Worm (Caenorhabditis elegans) whole organism, L1 larva: ENCODE measurements around the gene cyp-33C3.
A peak's percentile ranks its signal among the peaks of the same experiment; 100 is the strongest.

ENCODE experiments used
- C04F5.9 ChIP-seq: sonication (generic microtip); optimal IDR thresholded peaks from 2 replicates; lab custom pipeline; 2016; ENCODE audit warnings: missing genetic modification characterization, missing compliant biosample characterization
- C16A3.4 ChIP-seq: fragments of 150-350 bp; optimal IDR thresholded peaks from 2 replicates; lab custom pipeline; 2014; ENCODE audit warnings: missing biosample characterization, missing genetic modification characterization
- C34B4.2 ChIP-seq: sonication (generic microtip); optimal IDR thresholded peaks from 2 replicates; lab custom pipeline; 2017; ENCODE audit warnings: mild to moderate bottlenecking, missing genetic modification characterization, missing compliant biosample characterization
- F16B12.6 ChIP-seq: fragments of 150-350 bp; optimal IDR thresholded peaks from 2 replicates; lab custom pipeline; 2014; ENCODE audit warnings: missing biosample characterization, missing genetic modification characterization
- aha-1 ChIP-seq: fragments of 150-350 bp; optimal IDR thresholded peaks from 2 replicates; lab custom pipeline; 2014; ENCODE audit warnings: missing biosample characterization, missing genetic modification characterization
- aly-2 ChIP-seq: fragments of 150-350 bp; optimal IDR thresholded peaks from 2 replicates; lab custom pipeline; 2014; ENCODE audit warnings: missing biosample characterization, missing genetic modification characterization
- ceh-63 ChIP-seq: fragments of 200-800 bp; sonication (Bioruptor generic); optimal IDR thresholded peaks from 2 replicates; lab custom pipeline; 2018; ENCODE audit warnings: mild to moderate bottlenecking, missing genetic modification characterization, missing compliant biosample characterization
- ceh-90 ChIP-seq: sonication (generic microtip); optimal IDR thresholded peaks from 2 replicates; lab custom pipeline; 2016; ENCODE audit warnings: missing genetic modification characterization, missing compliant biosample characterization
- ces-1 ChIP-seq: fragments of 150-350 bp; optimal IDR thresholded peaks from 2 replicates; lab custom pipeline; 2014; ENCODE audit warnings: missing biosample characterization, missing genetic modification reagents, missing genetic modification characterization
- efl-1 ChIP-seq, 4 experiments: fragments of 150-350 bp; optimal IDR thresholded peaks in 3 of 4; peaks in 1 of 4; 1 replicate in 1 of 4; 2 replicates in 3 of 4; lab custom pipeline; 2014; ENCODE audit warnings: missing biosample characterization in 2 of 4, missing genetic modification characterization in 2 of 4, missing genetic modification reagents in 2 of 4
- efl-3 ChIP-seq: fragments of 200-800 bp; sonication (Bioruptor generic); optimal IDR thresholded peaks from 2 replicates; lab custom pipeline; 2018; ENCODE audit warnings: mild to moderate bottlenecking, missing genetic modification characterization, missing compliant biosample characterization
- ets-5 ChIP-seq: fragments of 200-800 bp; sonication (Bioruptor generic); IDR thresholded peaks from 2 replicates; pipeline ENCODE4 v1.3.6; 2022; ENCODE audit warnings: missing genetic modification characterization, missing compliant biosample characterization
- fkh-10 ChIP-seq: sonication (generic microtip); optimal IDR thresholded peaks from 2 replicates; lab custom pipeline; 2017; ENCODE audit warnings: missing biosample characterization, missing genetic modification reagents, missing genetic modification characterization
- fkh-4 ChIP-seq: sonication (generic microtip); optimal IDR thresholded peaks from 2 replicates; lab custom pipeline; 2016; ENCODE audit warnings: missing compliant biosample characterization, missing genetic modification characterization, borderline replicate concordance
- fkh-8 ChIP-seq: sonication (generic microtip); optimal IDR thresholded peaks from 2 replicates; lab custom pipeline; 2016; ENCODE audit warnings: mild to moderate bottlenecking, missing genetic modification characterization, missing compliant biosample characterization
- fos-1 ChIP-seq: fragments of 150-350 bp; optimal IDR thresholded peaks from 2 replicates; lab custom pipeline; 2014; ENCODE audit warnings: missing biosample characterization, missing genetic modification characterization
- hlh-4 ChIP-seq: sonication (generic microtip); optimal IDR thresholded peaks from 2 replicates; lab custom pipeline; 2016; ENCODE audit warnings: mild to moderate bottlenecking, missing genetic modification characterization, missing compliant biosample characterization
- hpl-2 ChIP-seq: fragments of 150-350 bp; optimal IDR thresholded peaks from 2 replicates; lab custom pipeline; 2014; ENCODE audit warnings: missing biosample characterization, missing genetic modification reagents, missing genetic modification characterization
- jun-1 ChIP-seq: fragments of 150-350 bp; optimal IDR thresholded peaks from 2 replicates; lab custom pipeline; 2014; ENCODE audit warnings: missing biosample characterization, missing genetic modification reagents, missing genetic modification characterization
- lin-15B ChIP-seq: fragments of 150-350 bp; sonication (generic microtip); optimal IDR thresholded peaks from 3 replicates; lab custom pipeline; 2014; ENCODE audit warnings: missing biosample characterization, missing genetic modification characterization
- lin-35 ChIP-seq, 2 experiments: fragments of 150-350 bp; optimal IDR thresholded peaks; 2 replicates each; lab custom pipeline; 2014; ENCODE audit warnings: missing biosample characterization in 2 of 2, missing genetic modification characterization in 2 of 2, missing genetic modification reagents in 2 of 2
- lin-39 ChIP-seq: fragments of 150-350 bp; optimal IDR thresholded peaks from 2 replicates; lab custom pipeline; 2014; ENCODE audit warnings: missing biosample characterization, missing genetic modification reagents, missing genetic modification characterization
- lsy-2 ChIP-seq, 2 experiments: fragments of 150-350 bp; optimal IDR thresholded peaks; 2 replicates each; lab custom pipeline; 2014; ENCODE audit warnings: missing biosample characterization in 2 of 2, missing genetic modification characterization in 2 of 2
- mab-9 ChIP-seq: fragments of 200-800 bp; sonication (Bioruptor generic); IDR thresholded peaks from 2 replicates; pipeline ENCODE4 v1.3.6; 2022; ENCODE audit warnings: missing genetic modification reagents, missing genetic modification characterization, missing compliant biosample characterization
- mdl-1 ChIP-seq, 2 experiments: fragments of 150-350 bp; optimal IDR thresholded peaks; 2 replicates each; lab custom pipeline; 2014 to 2017; ENCODE audit warnings: missing biosample characterization in 2 of 2, missing genetic modification characterization in 2 of 2, inconsistent platforms in 1 of 2
- mef-2 ChIP-seq: fragments of 150-350 bp; optimal IDR thresholded peaks from 2 replicates; lab custom pipeline; 2014; ENCODE audit warnings: missing biosample characterization, missing genetic modification characterization
- mep-1 ChIP-seq: fragments of 150-350 bp; optimal IDR thresholded peaks from 2 replicates; lab custom pipeline; 2014; ENCODE audit warnings: missing biosample characterization, missing genetic modification characterization
- nhr-11 ChIP-seq: fragments of 150-350 bp; optimal IDR thresholded peaks from 2 replicates; lab custom pipeline; 2014; ENCODE audit warnings: missing biosample characterization, missing genetic modification characterization
- nhr-12 ChIP-seq: sonication (generic microtip); optimal IDR thresholded peaks from 2 replicates; lab custom pipeline; 2017; ENCODE audit warnings: missing biosample characterization, missing genetic modification characterization
- nhr-237 ChIP-seq: fragments of 150-350 bp; optimal IDR thresholded peaks from 2 replicates; lab custom pipeline; 2014; ENCODE audit warnings: missing biosample characterization, missing genetic modification characterization
- nhr-84 ChIP-seq: sonication (generic microtip); optimal IDR thresholded peaks from 2 replicates; lab custom pipeline; 2017; ENCODE audit warnings: missing biosample characterization, missing genetic modification characterization
- nhr-85 ChIP-seq: sonication (generic microtip); peaks from one replicate; lab custom pipeline; 2016; ENCODE audit warnings: missing genetic modification characterization, inconsistent platforms, missing compliant biosample characterization
- pag-3 ChIP-seq: sonication (generic microtip); optimal IDR thresholded peaks from 2 replicates; lab custom pipeline; 2017; ENCODE audit warnings: missing genetic modification characterization, mild to moderate bottlenecking, missing compliant biosample characterization, antibody characterized with exemption, borderline replicate concordance; ENCODE audit not compliant: insufficient read depth
- rnt-1 ChIP-seq: sonication (generic microtip); optimal IDR thresholded peaks from 2 replicates; lab custom pipeline; 2016; ENCODE audit warnings: mild to moderate bottlenecking, missing genetic modification characterization, moderate library complexity, missing compliant biosample characterization
- snpc-4 ChIP-seq: fragments of 150-350 bp; optimal IDR thresholded peaks from 2 replicates; lab custom pipeline; 2014; ENCODE audit warnings: missing biosample characterization, missing genetic modification characterization
- snu-23 ChIP-seq: sonication (generic microtip); optimal IDR thresholded peaks from 2 replicates; lab custom pipeline; 2016; ENCODE audit warnings: missing genetic modification characterization, missing compliant biosample characterization
- sup-37 ChIP-seq: fragments of 200-800 bp; sonication (Bioruptor generic); optimal IDR thresholded peaks from 2 replicates; lab custom pipeline; 2018; ENCODE audit warnings: mild to moderate bottlenecking, missing genetic modification characterization, missing compliant biosample characterization
- swsn-7 ChIP-seq: sonication (generic microtip); optimal IDR thresholded peaks from 2 replicates; lab custom pipeline; 2016; ENCODE audit warnings: missing genetic modification characterization, missing compliant biosample characterization
- tbx-2 ChIP-seq: sonication (generic microtip); optimal IDR thresholded peaks from 2 replicates; lab custom pipeline; 2016; ENCODE audit warnings: missing genetic modification characterization, missing compliant biosample characterization
- tlp-1 ChIP-seq: fragments of 150-350 bp; optimal IDR thresholded peaks from 2 replicates; lab custom pipeline; 2014; ENCODE audit warnings: missing biosample characterization, missing genetic modification characterization
- unc-30 ChIP-seq: sonication (generic microtip); optimal IDR thresholded peaks from 2 replicates; lab custom pipeline; 2017; ENCODE audit warnings: missing biosample characterization, missing genetic modification characterization
- unc-86 ChIP-seq: sonication (generic microtip); optimal IDR thresholded peaks from 2 replicates; lab custom pipeline; 2016; ENCODE audit warnings: missing genetic modification characterization, missing compliant biosample characterization
- unc-98 ChIP-seq: fragments of 200-800 bp; sonication (Bioruptor generic); IDR thresholded peaks from 2 replicates; pipeline ENCODE4 v1.3.6; 2022; ENCODE audit warnings: missing genetic modification characterization, missing compliant biosample characterization
- zip-4 ChIP-seq: fragments of 200-800 bp; sonication (Bioruptor generic); optimal IDR thresholded peaks from 2 replicates; lab custom pipeline; 2018; ENCODE audit warnings: mild to moderate bottlenecking, missing genetic modification characterization, moderate library complexity, missing compliant biosample characterization
- ztf-11 ChIP-seq, 2 experiments: sonication (generic microtip); optimal IDR thresholded peaks; 2 replicates each; lab custom pipeline; 2016 to 2017; ENCODE audit warnings: missing genetic modification characterization in 2 of 2, missing biosample characterization in 1 of 2, missing compliant biosample characterization in 1 of 2
- ztf-4 ChIP-seq: fragments of 150-350 bp; optimal IDR thresholded peaks from 2 replicates; lab custom pipeline; 2014; ENCODE audit warnings: missing biosample characterization, missing genetic modification characterization

Gene cyp-33C3

ce11 chrV:2250126-2250590 is 7.6 kb downstream of the cyp-33C3 start, which contains the start of gene cyp-33C7 (continued):
- no peak for TF ChIP-seq lin-15B (tag; lab: Kevin White, UChicago)
- no peak for TF ChIP-seq tlp-1
- TF ChIP-seq lsy-2 (tag; optimal IDR thresholded peaks at IDR 0.05; lab: Kevin White, UChicago) = peak; percentile 19 to 23
- no peak for TF ChIP-seq lin-39 (tag; lab: Kevin White, UChicago)
- TF ChIP-seq aha-1 (tag; lab: Kevin White, UChicago) = no peak
- peak; percentile 2 for TF ChIP-seq fkh-8 (tag; lab: Kevin White, UChicago)
- TF ChIP-seq nhr-237 (tag; lab: Kevin White, UChicago) = no peak
- TF ChIP-seq ceh-63 (GFP tag; lab: Kevin White, UChicago) = no peak
- TF ChIP-seq nhr-11 (tag; lab: Kevin White, UChicago) = no peak
- peak in 1 of 2 experiments; percentile 50 for TF ChIP-seq mdl-1 (tag; optimal IDR thresholded peaks at IDR 0.05; lab: Kevin White, UChicago)
- TF ChIP-seq nhr-85 (tag; lab: Kevin White, UChicago) = no peak
- no peak for TF ChIP-seq rnt-1 (tag; lab: Kevin White, UChicago)
- no peak for TF ChIP-seq snpc-4
- no peak for TF ChIP-seq unc-86
- no peak for TF ChIP-seq unc-98
- TF ChIP-seq C34B4.2 = no peak
- TF ChIP-seq fkh-4 (tag; lab: Kevin White, UChicago) = no peak
- peak; percentile 19 for TF ChIP-seq mep-1 (tag; lab: Kevin White, UChicago)
- no peak for TF ChIP-seq zip-4
- no peak for TF ChIP-seq fkh-10 (GFP tag; lab: Kevin White, UChicago)
- no peak for TF ChIP-seq ztf-11 (tag; optimal IDR thresholded peaks at IDR 0.05; lab: Kevin White, UChicago)
- TF ChIP-seq ets-5 (GFP tag; lab: Robert Waterston, UW) = no peak
- no peak for TF ChIP-seq ztf-4 (tag; lab: Kevin White, UChicago)
- TF ChIP-seq swsn-7 (tag; lab: Kevin White, UChicago) = no peak
- no peak for TF ChIP-seq hpl-2 (GFP tag; lab: Kevin White, UChicago)
- TF ChIP-seq hlh-4 (tag; lab: Kevin White, UChicago) = no peak
- no peak for TF ChIP-seq C04F5.9 (tag; lab: Kevin White, UChicago)
- TF ChIP-seq sup-37 = no peak
- no peak for TF ChIP-seq unc-30 (tag; lab: Kevin White, UChicago)
- TF ChIP-seq aly-2 = no peak
- TF ChIP-seq nhr-12 = no peak
- no peak for TF ChIP-seq ces-1
- TF ChIP-seq mab-9 (GFP tag; lab: Robert Waterston, UW) = no peak
- TF ChIP-seq F16B12.6 = no peak
- TF ChIP-seq C16A3.4 (tag; lab: Kevin White, UChicago) = peak; percentile 25
- TF ChIP-seq mef-2 (tag; lab: Kevin White, UChicago) = no peak
- TF ChIP-seq fos-1 = no peak
- TF ChIP-seq snu-23 (GFP tag; lab: Kevin White, UChicago) = peak; percentile 33
- TF ChIP-seq jun-1 = peak; percentile 46
- no peak for TF ChIP-seq ceh-90 (tag; lab: Kevin White, UChicago)
- peak; percentile 14 for TF ChIP-seq tbx-2 (tag; lab: Kevin White, UChicago)
- peak in 1 of 2 experiments; percentile 29 for TF ChIP-seq efl-1 (optimal IDR thresholded peaks at IDR 0.05; lab: Kevin White, UChicago)
- peak in 1 of 2 experiments; percentile 52 for TF ChIP-seq efl-1 (GFP tag; optimal IDR thresholded peaks at IDR 0.05 in 1 of 2; lab: Kevin White, UChicago)
- peak in 1 of 2 experiments; percentile 75 for TF ChIP-seq lin-35 (GFP tag; optimal IDR thresholded peaks at IDR 0.05; lab: Kevin White, UChicago)
- TF ChIP-seq pag-3 = no peak
- no peak for TF ChIP-seq nhr-84 (tag; lab: Kevin White, UChicago)
- no peak for TF ChIP-seq efl-3 (GFP tag; lab: Kevin White, UChicago)
